Fruit fly (Drosophila melanogaster) S2 (cell line): Measurements from ENCODE around the gene Epp.

Experiments used
- CG8478 ChIP-seq: fragments of >200 bp; optimal IDR thresholded peaks from 2 replicates; lab custom pipeline; 2018
- CTCF ChIP-seq, 2 experiments: fragments of >200 bp; optimal IDR thresholded peaks; 2 replicates each; lab custom pipeline; 2018

dm6 chr3R:24031019-24031824 lies 38.5 kb upstream of the Epp start:
- TF ChIP-seq CG8478 (lab: Kevin White, UChicago) (no peak), CTCF (optimal IDR thresholded peaks at IDR 0.05; lab: Kevin White, UChicago) (peak in 1 of 2 experiments; percentile 40)
